Worm (Caenorhabditis elegans) whole organism, L4 larva: ENCODE data around the gene pmp-5.

Source experiments
- F49E8.2 ChIP-seq: sonication (generic microtip); optimal IDR thresholded peaks from 2 replicates; lab custom pipeline; 2016; ENCODE audit warnings: missing compliant biosample characterization, mild to moderate bottlenecking, missing genetic modification characterization, borderline replicate concordance
- ama-1 ChIP-seq: fragments of 150-350 bp; optimal IDR thresholded peaks from 2 replicates; lab custom pipeline; 2014; ENCODE audit warnings: inconsistent platforms, mixed read lengths
- ceh-82 ChIP-seq: sonication (generic microtip); optimal IDR thresholded peaks from 2 replicates; lab custom pipeline; 2017; ENCODE audit warnings: missing biosample characterization, missing genetic modification characterization
- ces-1 ChIP-seq: fragments of 150-350 bp; sonication (generic microtip); optimal IDR thresholded peaks from 4 replicates; lab custom pipeline; 2014; ENCODE audit warnings: missing biosample characterization, missing genetic modification reagents, missing genetic modification characterization
- dpl-1 ChIP-seq: fragments of 150-350 bp; optimal IDR thresholded peaks from 2 replicates; lab custom pipeline; 2014; ENCODE audit warnings: missing biosample characterization, missing genetic modification reagents, missing genetic modification characterization
- hmg-1.1 ChIP-seq: fragments of 200-800 bp; sonication (Bioruptor generic); IDR thresholded peaks from 2 replicates; pipeline ENCODE4 v1.3.6; 2022; ENCODE audit warnings: missing genetic modification reagents, missing genetic modification characterization, missing compliant biosample characterization
- nhr-25 ChIP-seq: sonication (generic microtip); optimal IDR thresholded peaks from 2 replicates; lab custom pipeline; 2017; ENCODE audit warnings: missing genetic modification characterization, mild to moderate bottlenecking, missing compliant biosample characterization, antibody characterized with exemption, moderate library complexity, borderline replicate concordance; ENCODE audit not compliant: insufficient read depth
- nhr-41 ChIP-seq: fragments of 200-800 bp; sonication (Bioruptor generic); IDR thresholded peaks from 2 replicates; pipeline ENCODE4 v1.3.6; 2022; ENCODE audit warnings: missing genetic modification reagents, missing genetic modification characterization, missing compliant biosample characterization
- nhr-77 ChIP-seq: fragments of 150-350 bp; optimal IDR thresholded peaks from 2 replicates; lab custom pipeline; 2014; ENCODE audit warnings: missing biosample characterization, missing genetic modification characterization
- tag-97 ChIP-seq: fragments of 200-800 bp; sonication (Bioruptor generic); IDR thresholded peaks from 2 replicates; pipeline ENCODE4 v1.3.6; 2022; ENCODE audit warnings: missing genetic modification characterization, missing compliant biosample characterization
- unc-39 ChIP-seq: sonication (generic microtip); optimal IDR thresholded peaks from 2 replicates; lab custom pipeline; 2017; ENCODE audit warnings: missing biosample characterization, missing genetic modification characterization
- unc-62 ChIP-seq, 3 experiments: fragments of 150-350 bp in 1 of 3; sonication (generic microtip); optimal IDR thresholded peaks in 2 of 3; peaks in 1 of 3; 1 replicate in 1 of 3; 2 replicates in 2 of 3; lab custom pipeline; 2014 to 2017; ENCODE audit warnings: missing biosample characterization in 3 of 3, missing genetic modification characterization in 3 of 3, missing genetic modification reagents in 3 of 3, missing genotype in 1 of 3
- ztf-7 ChIP-seq: fragments of 150-350 bp; optimal IDR thresholded peaks from 2 replicates; lab custom pipeline; 2014; ENCODE audit warnings: missing biosample characterization, missing genetic modification characterization

DNA sequence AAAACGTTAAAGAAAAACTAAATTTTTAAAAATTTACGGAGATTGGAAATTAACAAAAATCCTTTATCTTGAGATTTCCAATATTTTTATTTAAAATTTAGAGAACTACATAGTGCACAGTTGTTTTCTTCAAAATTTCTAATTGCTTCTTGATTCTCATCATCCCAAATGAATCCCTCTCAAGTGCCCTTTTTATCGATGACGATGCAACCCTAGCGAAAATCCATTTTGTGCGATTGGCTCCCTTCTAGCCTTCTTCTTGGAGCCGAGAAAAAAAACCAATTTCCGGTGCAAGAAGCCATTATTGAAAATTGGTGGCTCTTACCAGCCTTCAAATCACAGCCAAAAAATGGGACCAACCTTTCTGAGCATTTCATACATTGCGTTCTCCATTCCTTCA, 3.1 kb downstream of the pmp-5 start:
- TF ChIP-seq ama-1: no peak
- no peak for TF ChIP-seq unc-62 (GFP tag; optimal IDR thresholded peaks at IDR 0.05 in 1 of 2; lab: Kevin White, UChicago)
- no peak for TF ChIP-seq unc-62 (tag; optimal IDR thresholded peaks at IDR 0.05; lab: Kevin White, UChicago)
- TF ChIP-seq nhr-25 (tag; lab: Kevin White, UChicago): no peak
- TF ChIP-seq hmg-1.1 (GFP tag; lab: Robert Waterston, UW): no peak
- TF ChIP-seq unc-39 (tag; lab: Kevin White, UChicago): no peak
- TF ChIP-seq F49E8.2 (tag; lab: Kevin White, UChicago): no peak
- no peak for TF ChIP-seq tag-97
- no peak for TF ChIP-seq ces-1 (GFP tag; lab: Kevin White, UChicago)
- TF ChIP-seq dpl-1: no peak
- TF ChIP-seq nhr-77 (tag; lab: Kevin White, UChicago): no peak
- no peak for TF ChIP-seq ceh-82 (tag; lab: Kevin White, UChicago)
- no peak for TF ChIP-seq ztf-7
- TF ChIP-seq nhr-41 (GFP tag; lab: Robert Waterston, UW): no peak
